Worm (Caenorhabditis elegans): Measurements from ENCODE around the gene nlp-49.

- TF ChIP-seq med-1 (GFP tag; optimal IDR thresholded peaks at IDR 0.05; ENCODE audit: insufficient read depth), result no peak
- no peak for TF ChIP-seq flt-1 (GFP tag; IDR thresholded peaks at IDR 0.05)
- no peak for TF ChIP-seq T22C8.4 (GFP tag; IDR thresholded peaks at IDR 0.05)
- TF ChIP-seq ztf-23 (GFP tag; IDR thresholded peaks at IDR 0.05), result no peak
- no peak for TF ChIP-seq tab-1 (GFP tag; IDR thresholded peaks at IDR 0.05)
- no peak for TF ChIP-seq cog-1 (tag; optimal IDR thresholded peaks at IDR 0.05)
Observed at ce11 chrX:5919097-5919496, 14.6 kb downstream of the nlp-49 start, which contains the start of gene capa-1.
